Worm (Caenorhabditis elegans): ENCODE results near the gene pha-2.

DNA sequence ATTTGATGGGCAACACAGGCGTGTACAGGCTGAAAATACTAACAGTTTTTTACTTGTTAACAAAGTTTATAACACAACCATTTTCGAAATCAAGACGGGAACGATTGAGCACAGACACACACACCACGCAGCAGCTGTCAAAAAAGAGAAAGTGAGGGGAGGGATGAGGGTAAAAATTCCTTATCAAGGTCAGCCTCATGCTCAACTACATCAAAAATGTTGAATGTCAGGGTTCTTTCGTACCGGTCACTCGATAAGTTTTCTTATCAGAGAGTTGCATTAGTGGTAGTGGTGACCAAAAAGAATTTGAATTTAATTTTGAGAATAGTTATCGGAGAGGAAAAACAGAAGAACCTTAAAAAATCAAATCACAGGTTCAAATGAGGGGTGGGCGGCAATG, 33.8 kb upstream of the pha-2 start, which contains the start of gene T19D7.6:
- TF ChIP-seq ama-1 (optimal IDR thresholded peaks at IDR 0.05) (no peak), unc-55 (GFP tag; optimal IDR thresholded peaks at IDR 0.05) (no peak), ceh-48 (tag; optimal IDR thresholded peaks at IDR 0.05) (no peak), gmeb-2 (tag; optimal IDR thresholded peaks at IDR 0.05) (no peak), pqm-1 (tag; optimal IDR thresholded peaks at IDR 0.05) (no peak), unc-86 (tag; optimal IDR thresholded peaks at IDR 0.05) (no peak), ceh-9 (tag; optimal IDR thresholded peaks at IDR 0.05) (no peak), fkh-10 (GFP tag; optimal IDR thresholded peaks at IDR 0.05) (no peak), mec-3 (tag; optimal IDR thresholded peaks at IDR 0.05; ENCODE audit: borderline replicate concordance) (no peak)
